Fruit fly (Drosophila melanogaster) whole organism, embryonic: ENCODE measurements around the gene CG17207.

Experiments used
- Adf1 ChIP-seq: fragments of 200-800 bp; sonication (Bioruptor generic); IDR thresholded peaks from 2 replicates; pipeline ENCODE4 v1.3.6; 2022; ENCODE audit warnings: missing biosample characterization, missing genetic modification characterization
- Atf3 ChIP-seq: fragments of 200-800 bp; sonication (Bioruptor generic); optimal IDR thresholded peaks from 3 replicates; lab custom pipeline; 2016; ENCODE audit warnings: missing biosample characterization, missing genetic modification characterization
- Blimp-1 ChIP-seq: fragments of 200-800 bp; sonication (Bioruptor generic); optimal IDR thresholded peaks from 3 replicates; lab custom pipeline; 2018; ENCODE audit warnings: missing biosample characterization, missing genetic modification characterization, mild to moderate bottlenecking, moderate library complexity, missing genetic modification reagents
- CG10147 ChIP-seq: fragments of 200-800 bp; sonication (Bioruptor generic); optimal IDR thresholded peaks from 2 replicates; lab custom pipeline; 2019; ENCODE audit warnings: missing biosample characterization, mild to moderate bottlenecking, missing genetic modification characterization, moderate library complexity
- CG13287 ChIP-seq: fragments of 200-800 bp; sonication (Bioruptor generic); IDR thresholded peaks from 2 replicates; pipeline ENCODE4 v1.3.6; 2022; ENCODE audit warnings: missing biosample characterization, missing genetic modification characterization; ENCODE audit not compliant: partially characterized antibody
- CG13424 ChIP-seq: fragments of 200-800 bp; sonication (Bioruptor generic); optimal IDR thresholded peaks from 2 replicates; lab custom pipeline; 2019; ENCODE audit warnings: missing biosample characterization, mild to moderate bottlenecking, missing genetic modification characterization, moderate library complexity
- CG14965 ChIP-seq: fragments of 200-800 bp; sonication (Bioruptor generic); optimal IDR thresholded peaks from 2 replicates; lab custom pipeline; 2016; ENCODE audit warnings: missing biosample characterization, missing genetic modification characterization, borderline replicate concordance
- CG15269 ChIP-seq: fragments of 200-800 bp; sonication (Bioruptor generic); optimal IDR thresholded peaks from 2 replicates; lab custom pipeline; 2018; ENCODE audit warnings: missing biosample characterization, mild to moderate bottlenecking, missing genetic modification characterization, moderate library complexity
- CG17385 ChIP-seq: fragments of 200-800 bp; sonication (Bioruptor generic); optimal IDR thresholded peaks from 3 replicates; lab custom pipeline; 2018; ENCODE audit warnings: missing biosample characterization, mild to moderate bottlenecking, missing genetic modification characterization
- CG18262 ChIP-seq: fragments of 200-800 bp; optimal IDR thresholded peaks from 3 replicates; lab custom pipeline; 2019; ENCODE audit warnings: missing biosample characterization, mild to moderate bottlenecking, missing genetic modification characterization, moderate library complexity
- CG2120 ChIP-seq: fragments of 200-800 bp; sonication (Bioruptor generic); optimal IDR thresholded peaks from 3 replicates; lab custom pipeline; 2016; ENCODE audit warnings: missing biosample characterization, missing genetic modification characterization
- CG3065 ChIP-seq: fragments of 200-800 bp; sonication (Bioruptor generic); optimal IDR thresholded peaks from 2 replicates; lab custom pipeline; 2016; ENCODE audit warnings: missing biosample characterization, missing genetic modification characterization
- CG31441 ChIP-seq: fragments of 200-800 bp; sonication (Bioruptor generic); IDR thresholded peaks from 2 replicates; pipeline ENCODE4 v1.3.6; 2022; ENCODE audit warnings: missing biosample characterization, missing genetic modification characterization
- CG32532 ChIP-seq: fragments of 200-800 bp; sonication (Bioruptor generic); IDR thresholded peaks from 2 replicates; pipeline ENCODE4 v1.3.6; 2022; ENCODE audit warnings: missing biosample characterization, missing genetic modification characterization
- CG4854 ChIP-seq: fragments of 200-800 bp; sonication (Bioruptor generic); optimal IDR thresholded peaks from 2 replicates; lab custom pipeline; 2016; ENCODE audit warnings: missing biosample characterization, missing genetic modification characterization, inconsistent platforms
- CG5180 ChIP-seq: fragments of 200-800 bp; sonication (Bioruptor generic); optimal IDR thresholded peaks from 3 replicates; lab custom pipeline; 2017; ENCODE audit warnings: missing biosample characterization, missing genetic modification characterization, mild to moderate bottlenecking, moderate library complexity, missing genetic modification reagents
- CG6813 ChIP-seq: fragments of 200-800 bp; sonication (Bioruptor generic); optimal IDR thresholded peaks from 2 replicates; lab custom pipeline; 2017; ENCODE audit warnings: missing biosample characterization, missing genetic modification characterization, mild to moderate bottlenecking, moderate library complexity, missing genetic modification reagents
- CG7786 ChIP-seq: fragments of 200-800 bp; sonication (Bioruptor generic); optimal IDR thresholded peaks from 2 replicates; lab custom pipeline; 2016; ENCODE audit warnings: missing biosample characterization, missing genetic modification characterization
- CG7987 ChIP-seq: fragments of 200-800 bp; sonication (Bioruptor generic); optimal IDR thresholded peaks from 2 replicates; lab custom pipeline; 2018; ENCODE audit warnings: missing biosample characterization, mild to moderate bottlenecking, missing genetic modification characterization, moderate library complexity
- CG8359 ChIP-seq: fragments of 200-800 bp; sonication (Bioruptor generic); optimal IDR thresholded peaks from 2 replicates; lab custom pipeline; 2017; ENCODE audit warnings: missing biosample characterization, mild to moderate bottlenecking, missing genetic modification characterization, borderline replicate concordance
- CG8388 ChIP-seq: fragments of 200-800 bp; sonication (Bioruptor generic); optimal IDR thresholded peaks from 2 replicates; lab custom pipeline; 2019; ENCODE audit warnings: missing biosample characterization, mild to moderate bottlenecking, missing genetic modification characterization, moderate library complexity
- CG9215 ChIP-seq: fragments of 200-800 bp; sonication (Bioruptor generic); IDR thresholded peaks from 2 replicates; pipeline ENCODE4 v1.3.6; 2022; ENCODE audit warnings: missing biosample characterization, missing genetic modification characterization
- CG9727 ChIP-seq: fragments of 200-800 bp; sonication (Bioruptor generic); optimal IDR thresholded peaks from 3 replicates; lab custom pipeline; 2017; ENCODE audit warnings: missing biosample characterization, mild to moderate bottlenecking, missing genetic modification characterization
- CG9817 ChIP-seq: fragments of 200-800 bp; sonication (Bioruptor generic); optimal IDR thresholded peaks from 2 replicates; lab custom pipeline; 2018; ENCODE audit warnings: missing biosample characterization, mild to moderate bottlenecking, missing genetic modification characterization, moderate library complexity
- Camta ChIP-seq: fragments of 200-800 bp; sonication (Bioruptor generic); optimal IDR thresholded peaks from 2 replicates; lab custom pipeline; 2016; ENCODE audit warnings: missing biosample characterization, missing genetic modification characterization
- D19A ChIP-seq: fragments of 200-800 bp; optimal IDR thresholded peaks from 3 replicates; lab custom pipeline; 2019; ENCODE audit warnings: missing biosample characterization, mild to moderate bottlenecking, missing genetic modification characterization, moderate library complexity
- Dbx ChIP-seq: fragments of 200-800 bp; sonication (Bioruptor generic); IDR thresholded peaks from 3 replicates; pipeline ENCODE4 v1.3.6; 2022; ENCODE audit warnings: missing biosample characterization, missing genetic modification characterization
- Dp ChIP-seq: fragments of 200-800 bp; sonication (Bioruptor generic); optimal IDR thresholded peaks from 2 replicates; lab custom pipeline; 2018; ENCODE audit warnings: missing biosample characterization, mild to moderate bottlenecking, missing genetic modification characterization, moderate library complexity
- Fer1 ChIP-seq: fragments of 200-800 bp; sonication (Bioruptor generic); optimal IDR thresholded peaks from 2 replicates; lab custom pipeline; 2017; ENCODE audit warnings: missing biosample characterization, mild to moderate bottlenecking, missing genetic modification characterization
- GATAe ChIP-seq: fragments of 200-800 bp; sonication (Bioruptor generic); conservative IDR thresholded peaks from 2 replicates; pipeline ENCODE4 v1.3.6; 2022; ENCODE audit warnings: missing biosample characterization, missing genetic modification characterization
- HHEX ChIP-seq: fragments of 200-800 bp; sonication (Bioruptor generic); optimal IDR thresholded peaks from 3 replicates; lab custom pipeline; 2017; ENCODE audit warnings: missing biosample characterization, mild to moderate bottlenecking, missing genetic modification characterization, missing genetic modification reagents
- HmgD ChIP-seq: fragments of 200-800 bp; sonication (Bioruptor generic); optimal IDR thresholded peaks from 3 replicates; lab custom pipeline; 2016; ENCODE audit warnings: missing biosample characterization, missing genetic modification characterization
- Hr78 ChIP-seq, 2 experiments: fragments of 200-800 bp in 1 of 2; fragments of >200 bp in 1 of 2; sonication (Bioruptor generic) in 1 of 2; optimal IDR thresholded peaks; 2 replicates each; lab custom pipeline; 2017 to 2019; ENCODE audit warnings: missing biosample characterization in 2 of 2, missing genetic modification characterization in 2 of 2, mild to moderate bottlenecking in 1 of 2, moderate library complexity in 1 of 2
- NK7.1 ChIP-seq: fragments of 200-800 bp; sonication (Bioruptor generic); optimal IDR thresholded peaks from 3 replicates; lab custom pipeline; 2016; ENCODE audit warnings: missing biosample characterization, missing genetic modification characterization
- Nf-YA ChIP-seq: fragments of 200-800 bp; sonication (Bioruptor generic); IDR thresholded peaks from 2 replicates; pipeline ENCODE4 v1.3.6; 2022; ENCODE audit warnings: missing biosample characterization, missing genetic modification characterization
- Oli ChIP-seq: fragments of 200-800 bp; sonication (Bioruptor generic); optimal IDR thresholded peaks from 2 replicates; lab custom pipeline; 2018; ENCODE audit warnings: missing biosample characterization, mild to moderate bottlenecking, missing genetic modification characterization, moderate library complexity
- Xbp1 ChIP-seq: fragments of 200-800 bp; sonication (Bioruptor generic); optimal IDR thresholded peaks from 3 replicates; lab custom pipeline; 2016; ENCODE audit warnings: missing biosample characterization, mild to moderate bottlenecking, missing genetic modification characterization
- Xrp1 ChIP-seq: fragments of 200-800 bp; sonication (Bioruptor generic); IDR thresholded peaks from 2 replicates; pipeline ENCODE4 v1.3.6; 2022; ENCODE audit warnings: missing biosample characterization, missing genetic modification characterization
- ci ChIP-seq: fragments of 200-800 bp; sonication (Bioruptor generic); IDR thresholded peaks from 3 replicates; pipeline ENCODE4 v1.3.6; 2022; ENCODE audit warnings: missing biosample characterization, missing genetic modification characterization
- croc ChIP-seq: fragments of 200-800 bp; sonication (Bioruptor generic); conservative IDR thresholded peaks from 3 replicates; pipeline ENCODE4 v1.3.6; 2022; ENCODE audit warnings: missing biosample characterization, missing genetic modification characterization
- cwo ChIP-seq: fragments of 200-800 bp; sonication (Bioruptor generic); optimal IDR thresholded peaks from 3 replicates; lab custom pipeline; 2017; ENCODE audit warnings: missing biosample characterization, missing genetic modification characterization, mild to moderate bottlenecking, moderate library complexity, missing genetic modification reagents
- ems ChIP-seq: fragments of 200-800 bp; sonication (Bioruptor generic); optimal IDR thresholded peaks from 3 replicates; lab custom pipeline; 2016; ENCODE audit warnings: missing biosample characterization, missing genetic modification characterization
- eve ChIP-seq, 2 experiments: fragments of >200 bp; optimal IDR thresholded peaks; 2 replicates each; lab custom pipeline; 2017; ENCODE audit warnings: missing biosample characterization in 2 of 2, missing genetic modification characterization in 2 of 2
- eyg ChIP-seq: fragments of 200-800 bp; sonication (Bioruptor generic); optimal IDR thresholded peaks from 3 replicates; lab custom pipeline; 2016; ENCODE audit warnings: missing biosample characterization, missing genetic modification characterization
- h ChIP-seq: fragments of >200 bp; optimal IDR thresholded peaks from 2 replicates; lab custom pipeline; 2017
- lbe ChIP-seq: fragments of 200-800 bp; sonication (Bioruptor generic); optimal IDR thresholded peaks from 2 replicates; lab custom pipeline; 2016; ENCODE audit warnings: missing biosample characterization, mild to moderate bottlenecking, missing genetic modification characterization
- so ChIP-seq: fragments of 200-800 bp; sonication (Bioruptor generic); IDR thresholded peaks from 3 replicates; pipeline ENCODE4 v1.3.6; 2022; ENCODE audit warnings: missing biosample characterization, missing genetic modification characterization
- tin ChIP-seq: fragments of 200-800 bp; sonication (Bioruptor generic); optimal IDR thresholded peaks from 3 replicates; lab custom pipeline; 2016; ENCODE audit warnings: missing biosample characterization, missing genetic modification characterization
- tio ChIP-seq: fragments of 200-800 bp; sonication (Bioruptor generic); optimal IDR thresholded peaks from 2 replicates; lab custom pipeline; 2017; ENCODE audit warnings: missing biosample characterization, missing genetic modification characterization, inconsistent platforms
- zf30C ChIP-seq: fragments of 200-800 bp; sonication (Bioruptor generic); optimal IDR thresholded peaks from 3 replicates; lab custom pipeline; 2018; ENCODE audit warnings: missing biosample characterization, mild to moderate bottlenecking, missing genetic modification characterization

CG17207 gene

dm6 chr3R:12402935-12403334 is 36.0 kb downstream of the CG17207 start (continued):
- TF ChIP-seq cwo (GFP tag; lab: Kevin White, UChicago): peak; percentile 94
- peak; percentile 97 for TF ChIP-seq Oli (tag; lab: Kevin White, UChicago)
- peak; percentile 98 for TF ChIP-seq CG9727 (GFP tag; lab: Kevin White, UChicago)
- peak; percentile 98 for TF ChIP-seq so (GFP tag; lab: Robert Waterston, UW)
- TF ChIP-seq Atf3: peak; percentile 92
- peak; percentile 99 for TF ChIP-seq Dbx (GFP tag; lab: Robert Waterston, UW)
- peak; percentile 93 for TF ChIP-seq HmgD (GFP tag; lab: Kevin White, UChicago)
- TF ChIP-seq NK7.1: peak; percentile 95
- peak; percentile 98 for TF ChIP-seq HHEX (GFP tag; lab: Kevin White, UChicago)
- TF ChIP-seq Xbp1: peak; percentile 97
- TF ChIP-seq CG10147 (GFP tag; lab: Kevin White, UChicago): peak; percentile 100
- TF ChIP-seq CG6813: peak; percentile 99
- peak; percentile 97 for TF ChIP-seq ems (GFP tag; lab: Kevin White, UChicago)
- no peak for TF ChIP-seq eve (GFP tag; optimal IDR thresholded peaks at IDR 0.05; lab: Kevin White, UChicago)
- TF ChIP-seq Dp (GFP tag; lab: Kevin White, UChicago): peak; percentile 47
- peak; percentile 97 for TF ChIP-seq CG9817 (tag; lab: Kevin White, UChicago)
- TF ChIP-seq CG31441 (GFP tag; lab: Robert Waterston, UW): peak; percentile 99
- TF ChIP-seq Xrp1: peak; percentile 99
- peak; percentile 96 for TF ChIP-seq CG7987 (GFP tag; lab: Kevin White, UChicago)
- peak; percentile 97 for TF ChIP-seq Blimp-1
- TF ChIP-seq GATAe (GFP tag; lab: Robert Waterston, UW): peak; percentile 72; the same call in 1 of the 2 replicates
- peak; percentile 80; the same call in 1 of the 2 replicates for TF ChIP-seq CG9215 (GFP tag; lab: Robert Waterston, UW)
- peak; percentile 91 for TF ChIP-seq eyg (GFP tag; lab: Kevin White, UChicago)
- TF ChIP-seq CG4854 (GFP tag; lab: Kevin White, UChicago): peak; percentile 99
- peak; percentile 95 for TF ChIP-seq CG2120 (GFP tag; lab: Kevin White, UChicago)
- TF ChIP-seq lbe (GFP tag; lab: Kevin White, UChicago): peak; percentile 97
- peak; percentile 71; the same call in 1 of the 2 replicates for TF ChIP-seq CG13287
- peak; percentile 96 for TF ChIP-seq CG32532
- peak; percentile 99 for TF ChIP-seq Nf-YA (GFP tag; lab: Robert Waterston, UW)
- TF ChIP-seq D19A (tag; lab: Kevin White, UChicago): peak; percentile 99
- TF ChIP-seq Fer1 (GFP tag; lab: Kevin White, UChicago): peak; percentile 98
- peak; percentile 99 for TF ChIP-seq CG13424 (tag; lab: Kevin White, UChicago)
- peak; percentile 96 for TF ChIP-seq CG17385 (GFP tag; lab: Kevin White, UChicago)
- TF ChIP-seq h (lab: Kevin White, UChicago): no peak
- TF ChIP-seq tin (GFP tag; lab: Kevin White, UChicago): peak; percentile 100
- peak; percentile 39 for TF ChIP-seq zf30C (GFP tag; lab: Kevin White, UChicago)
- TF ChIP-seq CG3065 (GFP tag; lab: Kevin White, UChicago): peak; percentile 89
- TF ChIP-seq Adf1 (GFP tag; lab: Robert Waterston, UW): peak; percentile 77
- peak in 1 of 2 experiments; percentile 89 for TF ChIP-seq Hr78 (GFP tag; optimal IDR thresholded peaks at IDR 0.05; lab: Kevin White, UChicago)
- TF ChIP-seq ci (GFP tag; lab: Robert Waterston, UW): peak; percentile 99
- peak; percentile 96 for TF ChIP-seq Camta
- TF ChIP-seq CG8359 (GFP tag; lab: Kevin White, UChicago): peak; percentile 92
- TF ChIP-seq CG18262 (tag; lab: Kevin White, UChicago): peak; percentile 99
- peak; percentile 98 for TF ChIP-seq CG15269 (tag; lab: Kevin White, UChicago)
- TF ChIP-seq CG8388 (GFP tag; lab: Kevin White, UChicago): peak; percentile 98
- peak; percentile 89 for TF ChIP-seq CG14965
- peak; percentile 89 for TF ChIP-seq CG7786 (GFP tag; lab: Kevin White, UChicago)
- no peak for TF ChIP-seq tio
- peak; percentile 91 for TF ChIP-seq CG5180 (GFP tag; lab: Kevin White, UChicago)
- peak; percentile 91 for TF ChIP-seq croc (GFP tag; lab: Robert Waterston, UW)
